Worm (Caenorhabditis elegans): ENCODE measurements around the gene srx-31.

- TF ChIP-seq sptf-1 (tag; optimal IDR thresholded peaks at IDR 0.05) (no peak), dpl-1 (GFP tag; optimal IDR thresholded peaks at IDR 0.05) (no peak), ceh-90 (tag; optimal IDR thresholded peaks at IDR 0.05) (no peak), nhr-77 (tag; optimal IDR thresholded peaks at IDR 0.05) (no peak), hlh-4 (tag; optimal IDR thresholded peaks at IDR 0.05) (no peak), mep-1 (tag; optimal IDR thresholded peaks at IDR 0.05) (no peak), nhr-85 (tag) (no peak)
Observed at ce11 chrV:803472-803871, 19.4 kb downstream of the srx-31 start.

Measured in whole organism, L1 larva.